Worm (Caenorhabditis elegans): ENCODE data around the gene F56C9.3.

DNA sequence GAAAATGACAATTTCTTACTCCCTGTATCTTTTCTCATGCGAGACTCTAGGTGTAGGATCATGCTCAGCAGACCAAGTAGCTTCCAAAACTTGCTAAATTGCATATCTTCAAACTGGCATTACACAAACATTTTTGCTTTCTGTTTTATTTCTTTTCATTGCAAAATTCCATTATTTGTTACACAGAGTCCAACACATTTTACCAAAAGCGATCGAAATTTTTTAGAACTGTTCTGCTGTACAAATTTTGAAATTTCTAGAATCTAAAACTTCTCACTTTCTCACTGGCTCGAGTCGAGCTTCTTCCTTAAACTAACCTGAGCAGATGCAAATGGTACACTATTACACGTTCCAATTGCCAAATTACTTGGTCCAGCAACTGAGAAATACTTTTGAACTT lies 3.4 kb downstream of the F56C9.3 start:
- no peak for TF ChIP-seq fkh-10 (GFP tag; optimal IDR thresholded peaks at IDR 0.05)
- TF ChIP-seq nfya-1 (tag; optimal IDR thresholded peaks at IDR 0.05) = no peak
- no peak for TF ChIP-seq pax-1 (tag; optimal IDR thresholded peaks at IDR 0.05)
- TF ChIP-seq K02D7.2 (tag; optimal IDR thresholded peaks at IDR 0.05) = no peak
- TF ChIP-seq ama-1 (optimal IDR thresholded peaks at IDR 0.05) = no peak
- TF ChIP-seq tbx-7 (tag; optimal IDR thresholded peaks at IDR 0.05) = no peak
- no peak for TF ChIP-seq pha-4 (tag; optimal IDR thresholded peaks at IDR 0.05)
- no peak for TF ChIP-seq F13H6.1 (tag; optimal IDR thresholded peaks at IDR 0.05)
- TF ChIP-seq lin-11 (tag; optimal IDR thresholded peaks at IDR 0.05) = no peak
- TF ChIP-seq ceh-24 (tag; optimal IDR thresholded peaks at IDR 0.05) = no peak
- no peak for TF ChIP-seq C08G9.2 (tag; optimal IDR thresholded peaks at IDR 0.05)

Measured in whole organism, late embryonic.